Worm (Caenorhabditis elegans): ENCODE measurements around the gene F39G3.5.

F39G3.5 gene

DNA sequence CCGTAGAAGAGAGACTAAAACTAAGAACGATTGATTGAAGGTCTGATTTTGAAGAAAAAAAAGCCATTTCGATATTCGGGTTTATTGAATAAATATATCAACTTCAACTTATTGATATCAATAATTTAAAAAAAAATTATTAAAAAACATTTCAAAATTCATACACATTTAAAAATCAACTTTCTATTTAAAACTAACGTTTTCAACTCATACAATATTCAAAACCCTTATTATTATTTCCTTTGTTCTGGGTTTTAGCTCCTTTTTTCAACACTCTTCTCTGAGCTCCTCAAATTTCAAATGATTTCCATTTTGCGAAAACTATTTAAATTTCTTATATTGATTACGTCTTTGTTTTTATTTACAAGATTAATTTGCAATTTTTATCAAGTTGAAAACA lies 22.9 kb downstream of the F39G3.5 start, which contains the start of gene C18G1.7:
Gene C18G1.7 (plus strand): TSS at position 301 of the 400 bp plus-strand sequence.
- TF ChIP-seq egl-27 (tag; optimal IDR thresholded peaks at IDR 0.05) = no peak
- no peak for TF ChIP-seq lsy-12 (tag; optimal IDR thresholded peaks at IDR 0.05)
- no peak for TF ChIP-seq mml-1 (tag; optimal IDR thresholded peaks at IDR 0.05)
- no peak for TF ChIP-seq nhr-11 (tag; optimal IDR thresholded peaks at IDR 0.05)
- TF ChIP-seq fkh-2 (tag; optimal IDR thresholded peaks at IDR 0.05) = no peak
- no peak for TF ChIP-seq ama-1 (optimal IDR thresholded peaks at IDR 0.05)
- no peak for TF ChIP-seq R02D3.7 (tag; optimal IDR thresholded peaks at IDR 0.05)
- no peak for TF ChIP-seq zag-1 (tag; optimal IDR thresholded peaks at IDR 0.05)
- no peak for TF ChIP-seq fos-1 (tag; optimal IDR thresholded peaks at IDR 0.05)
- no peak for TF ChIP-seq snpc-4 (tag; optimal IDR thresholded peaks at IDR 0.05)
- TF ChIP-seq sea-2 (GFP tag; optimal IDR thresholded peaks at IDR 0.05) = no peak

DNA sequence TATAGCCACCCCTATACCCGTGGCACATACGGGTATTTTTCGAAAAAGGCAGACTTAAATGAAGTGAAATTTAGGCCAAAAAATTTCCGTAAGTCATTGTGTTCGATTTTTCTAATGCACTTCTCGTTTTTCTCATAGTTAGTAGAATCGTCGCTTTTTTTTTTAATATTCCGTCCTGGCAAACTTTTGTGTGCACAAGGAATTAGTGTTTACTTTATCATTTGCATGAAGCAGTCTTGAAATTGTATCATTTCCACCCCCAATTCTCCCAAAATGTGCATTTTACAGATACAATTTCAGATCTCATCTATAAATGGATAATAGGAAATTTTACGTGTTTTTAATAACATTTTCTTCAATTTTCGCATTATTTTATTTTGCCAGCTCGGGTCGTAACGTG lies 27.9 kb downstream of the F39G3.5 start, which contains the start of gene C18G1.6:
Gene C18G1.6 (plus strand): TSS at position 301 of the 400 bp plus-strand sequence.
- TF ChIP-seq egl-5 (tag; optimal IDR thresholded peaks at IDR 0.05) = no peak
- TF ChIP-seq ceh-9 (tag; optimal IDR thresholded peaks at IDR 0.05) = no peak
- no peak for TF ChIP-seq nhr-28 (tag; optimal IDR thresholded peaks at IDR 0.05)

DNA sequence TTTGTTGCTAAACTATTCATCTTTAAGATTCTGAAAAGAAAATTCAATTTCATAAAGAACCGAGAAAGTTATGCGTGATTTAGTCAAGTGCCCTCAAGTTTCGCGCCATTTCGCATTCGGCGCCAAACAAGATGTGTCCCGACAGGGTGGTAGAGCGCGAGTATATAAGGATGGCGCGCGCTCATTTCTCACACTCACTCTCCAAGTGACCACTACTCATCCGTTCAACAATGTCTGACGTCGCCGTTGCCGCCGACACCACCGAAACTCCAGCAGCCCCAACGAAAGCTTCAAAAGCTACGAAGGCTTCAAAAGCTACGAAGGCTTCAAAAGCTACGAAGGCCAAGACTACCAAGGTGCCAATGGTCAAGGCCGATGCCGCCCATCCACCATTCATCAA lies 31.7 kb downstream of the F39G3.5 start, which contains the start of gene hil-4:
Gene hil-4 (plus strand): TSS at position 191 of the 400 bp plus-strand sequence.
- TF ChIP-seq ceh-28 (tag; optimal IDR thresholded peaks at IDR 0.05) (no peak), ceh-82 (tag; optimal IDR thresholded peaks at IDR 0.05) (no peak), lsy-12 (tag; optimal IDR thresholded peaks at IDR 0.05) (no peak), pha-4 (tag; optimal IDR thresholded peaks at IDR 0.05) (no peak), fkh-2 (tag; optimal IDR thresholded peaks at IDR 0.05) (no peak), nhr-76 (tag; optimal IDR thresholded peaks at IDR 0.05) (no peak), unc-62 (GFP tag; optimal IDR thresholded peaks at IDR 0.05) (no peak), mdl-1 (tag; optimal IDR thresholded peaks at IDR 0.05) (no peak), eor-1 (tag; optimal IDR thresholded peaks at IDR 0.05) (no peak), snpc-4 (tag; optimal IDR thresholded peaks at IDR 0.05) (no peak), tbx-2 (tag; optimal IDR thresholded peaks at IDR 0.05) (no peak), nhr-23 (tag; optimal IDR thresholded peaks at IDR 0.05) (no peak), lin-39 (tag; optimal IDR thresholded peaks at IDR 0.05) (no peak), elt-2 (tag; optimal IDR thresholded peaks at IDR 0.05) (no peak)

DNA sequence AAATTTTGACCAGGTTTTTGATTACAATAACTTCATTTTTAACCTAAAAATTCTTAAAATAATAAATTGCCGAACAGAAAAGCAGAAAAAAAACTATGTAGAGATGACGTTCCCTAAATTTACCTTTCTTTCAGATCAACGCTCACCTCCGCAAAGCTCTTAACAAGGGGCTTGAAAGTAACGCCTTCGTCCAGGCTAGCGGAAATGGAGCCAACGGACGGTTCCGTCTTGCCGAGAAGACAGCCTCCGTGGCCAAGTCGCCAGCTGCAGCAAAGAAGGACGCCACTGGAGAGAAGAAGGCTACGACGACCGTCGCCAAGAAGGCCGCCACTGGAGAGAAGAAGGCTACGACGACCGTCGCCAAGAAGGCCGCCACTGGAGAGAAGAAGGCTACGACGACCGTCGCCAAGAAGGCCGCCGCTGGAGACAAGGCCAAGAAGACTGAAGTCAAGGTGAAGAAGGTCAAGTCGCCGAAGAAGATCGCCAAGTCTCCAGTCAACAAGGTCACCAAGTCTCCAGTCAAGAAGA lies 32.3 kb downstream of the F39G3.5 start:
- TF ChIP-seq elt-1 (tag; optimal IDR thresholded peaks at IDR 0.05) = no peak
- TF ChIP-seq egl-27 (tag; optimal IDR thresholded peaks at IDR 0.05) = no peak
- TF ChIP-seq jun-1 (tag; optimal IDR thresholded peaks at IDR 0.05) = no peak
- TF ChIP-seq fkh-10 (GFP tag; optimal IDR thresholded peaks at IDR 0.05) = no peak
- no peak for TF ChIP-seq lin-39 (tag; optimal IDR thresholded peaks at IDR 0.05)
- no peak for TF ChIP-seq pha-4 (tag; optimal IDR thresholded peaks at IDR 0.05)
- TF ChIP-seq nhr-23 (tag; optimal IDR thresholded peaks at IDR 0.05) = no peak
- TF ChIP-seq nhr-77 (tag; optimal IDR thresholded peaks at IDR 0.05) = no peak
- TF ChIP-seq unc-62 (GFP tag; optimal IDR thresholded peaks at IDR 0.05) = no peak
- no peak for TF ChIP-seq eor-1 (tag; optimal IDR thresholded peaks at IDR 0.05)
- no peak for TF ChIP-seq ZK546.5 (tag; optimal IDR thresholded peaks at IDR 0.05)

DNA sequence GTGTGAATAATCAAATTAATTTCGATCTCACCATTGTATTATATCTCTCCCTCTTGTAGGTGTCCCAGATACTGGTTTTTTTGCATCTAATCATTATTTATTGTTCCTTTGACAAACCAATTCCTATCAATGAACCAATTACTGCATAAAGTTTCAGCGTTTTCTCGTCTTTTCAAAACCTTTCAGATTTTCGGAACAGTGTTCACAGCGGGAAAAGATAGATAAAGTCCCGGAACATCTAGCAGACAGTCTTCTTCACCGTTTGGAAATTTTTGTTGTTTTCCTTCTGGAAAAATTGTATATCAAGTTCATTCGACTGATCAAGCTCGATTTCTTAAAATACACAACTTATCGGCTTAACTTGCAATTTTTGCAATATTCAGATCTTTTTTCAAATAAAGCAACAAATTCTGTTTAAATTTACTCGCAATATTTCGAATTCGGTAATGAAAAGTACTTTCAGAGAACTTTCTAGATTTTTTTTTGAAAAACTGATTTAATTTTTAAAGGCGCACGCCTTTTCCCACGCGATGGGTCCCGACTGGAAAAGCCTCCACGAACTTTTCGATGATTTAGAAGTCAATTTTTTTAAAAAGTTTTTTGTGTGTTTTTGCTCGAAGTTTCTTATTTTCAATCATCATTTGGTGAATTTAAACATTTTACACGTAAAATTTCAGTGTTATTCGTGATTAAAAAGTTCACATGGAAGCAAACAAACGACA lies 33.1 kb downstream of the F39G3.5 start, which contains the start of gene pgl-3:
Gene pgl-3 (plus strand): TSS at position 672 of the 722 bp plus-strand sequence.
- no peak for TF ChIP-seq daf-12 (tag; optimal IDR thresholded peaks at IDR 0.05)
- TF ChIP-seq nfya-1 (tag; optimal IDR thresholded peaks at IDR 0.05; ENCODE audit: insufficient read depth) = no peak
- TF ChIP-seq nhr-67 (tag; optimal IDR thresholded peaks at IDR 0.05) = no peak
- TF ChIP-seq pqm-1 (tag; optimal IDR thresholded peaks at IDR 0.05) = no peak
- TF ChIP-seq aly-2 (tag; optimal IDR thresholded peaks at IDR 0.05) = no peak
- no peak for TF ChIP-seq hmg-11 (tag; optimal IDR thresholded peaks at IDR 0.05)
- no peak for TF ChIP-seq skn-1 (tag; optimal IDR thresholded peaks at IDR 0.05)
- TF ChIP-seq nhr-237 (tag; optimal IDR thresholded peaks at IDR 0.05) = no peak
- no peak for TF ChIP-seq unc-39 (tag; optimal IDR thresholded peaks at IDR 0.05)
- no peak for TF ChIP-seq nhr-11 (tag; optimal IDR thresholded peaks at IDR 0.05)
- no peak for TF ChIP-seq snpc-4 (tag; optimal IDR thresholded peaks at IDR 0.05)
- TF ChIP-seq mdl-1 (tag; optimal IDR thresholded peaks at IDR 0.05) = no peak
- no peak for TF ChIP-seq nhr-23 (tag; optimal IDR thresholded peaks at IDR 0.05)
- TF ChIP-seq nhr-76 (tag; optimal IDR thresholded peaks at IDR 0.05) = no peak

Measured in whole organism, L3 larva.